Worm (Caenorhabditis elegans) whole organism, mixed stage, embryonic: ENCODE data around the gene ostb-1.

Source experiments
- M03D4.4 ChIP-seq: sonication (generic microtip); optimal IDR thresholded peaks from 2 replicates; lab custom pipeline; 2017; ENCODE audit warnings: mild to moderate bottlenecking, missing genetic modification characterization, missing compliant biosample characterization
- blmp-1 ChIP-seq: fragments of 150-350 bp; optimal IDR thresholded peaks from 2 replicates; lab custom pipeline; 2014; ENCODE audit warnings: missing biosample characterization, missing genetic modification characterization
- ces-1 ChIP-seq: fragments of 150-350 bp; optimal IDR thresholded peaks from 2 replicates; lab custom pipeline; 2014; ENCODE audit warnings: missing biosample characterization, missing genetic modification reagents, missing genetic modification characterization
- drap-1 ChIP-seq: fragments of 200-800 bp; sonication (Bioruptor generic); optimal IDR thresholded peaks from 3 replicates; lab custom pipeline; 2018; ENCODE audit warnings: mild to moderate bottlenecking, missing genetic modification characterization, missing compliant biosample characterization
- ham-2 ChIP-seq: fragments of 200-800 bp; sonication (Bioruptor generic); optimal IDR thresholded peaks from 2 replicates; lab custom pipeline; 2018; ENCODE audit warnings: mild to moderate bottlenecking, missing genetic modification characterization, missing compliant biosample characterization
- hlh-1 ChIP-seq: fragments of 150-350 bp; optimal IDR thresholded peaks from 2 replicates; lab custom pipeline; 2014; ENCODE audit warnings: missing biosample characterization, missing genetic modification reagents, missing genetic modification characterization
- lin-13 ChIP-seq: fragments of 150-350 bp; optimal IDR thresholded peaks from 2 replicates; lab custom pipeline; 2014; ENCODE audit warnings: missing biosample characterization, missing genetic modification characterization
- lin-32 ChIP-seq: fragments of 200-800 bp; sonication (Bioruptor generic); optimal IDR thresholded peaks from 2 replicates; lab custom pipeline; 2018; ENCODE audit warnings: mild to moderate bottlenecking, missing genetic modification characterization, missing compliant biosample characterization
- lsy-2 ChIP-seq: fragments of 150-350 bp; optimal IDR thresholded peaks from 2 replicates; lab custom pipeline; 2014; ENCODE audit warnings: missing biosample characterization, missing genetic modification characterization
- mep-1 ChIP-seq: fragments of 150-350 bp; optimal IDR thresholded peaks from 2 replicates; lab custom pipeline; 2017; ENCODE audit warnings: missing biosample characterization, missing genetic modification reagents, missing genetic modification characterization, inconsistent platforms
- nhr-12 ChIP-seq: fragments of 150-350 bp; optimal IDR thresholded peaks from 2 replicates; lab custom pipeline; 2014; ENCODE audit warnings: missing biosample characterization, missing genetic modification characterization
- nhr-237 ChIP-seq: fragments of 150-350 bp; optimal IDR thresholded peaks from 2 replicates; lab custom pipeline; 2014; ENCODE audit warnings: missing biosample characterization, missing genetic modification characterization
- nhr-76 ChIP-seq: sonication (generic microtip); optimal IDR thresholded peaks from 2 replicates; lab custom pipeline; 2017; ENCODE audit warnings: missing biosample characterization, missing genetic modification characterization
- ztf-11 ChIP-seq: fragments of 150-350 bp; optimal IDR thresholded peaks from 2 replicates; lab custom pipeline; 2014; ENCODE audit warnings: missing biosample characterization, missing genetic modification characterization

ce11 chrII:7877744-7878468 lies 13.6 kb downstream of the ostb-1 start, which contains the start of gene T01H3.2:
- TF ChIP-seq lin-32 (GFP tag; lab: Kevin White, UChicago) (no peak), M03D4.4 (tag; lab: Kevin White, UChicago) (no peak), ces-1 (GFP tag; lab: Kevin White, UChicago) (no peak), nhr-76 (tag; lab: Kevin White, UChicago) (no peak), lin-13 (tag; lab: Kevin White, UChicago) (no peak), mep-1 (no peak), drap-1 (GFP tag; lab: Kevin White, UChicago) (no peak), nhr-237 (tag; lab: Kevin White, UChicago) (no peak), nhr-12 (no peak), hlh-1 (no peak), blmp-1 (tag; lab: Kevin White, UChicago) (no peak), ztf-11 (tag; lab: Kevin White, UChicago) (no peak), lsy-2 (tag; lab: Kevin White, UChicago) (no peak), ham-2 (GFP tag; lab: Kevin White, UChicago) (no peak)
